Worm (Caenorhabditis elegans): ENCODE data around the gene C48B4.12.
A peak's percentile ranks its signal among the peaks of the same experiment; 100 is the strongest.

- TF ChIP-seq W03F9.2 (tag; optimal IDR thresholded peaks at IDR 0.05): peak; percentile 79
- no peak for TF ChIP-seq him-1 (tag; optimal IDR thresholded peaks at IDR 0.05)
- TF ChIP-seq dao-5 (tag; optimal IDR thresholded peaks at IDR 0.05): no peak
Observed at ce11 chrIII:9631117-9631655, 34.0 kb downstream of the C48B4.12 start, which contains the start of gene ubc-7.
